Worm (Caenorhabditis elegans) whole organism, early embryonic: Measurements from ENCODE around the gene mlc-6.

Experiments used
- ceh-13 ChIP-seq: fragments of 200-800 bp; sonication (Bioruptor generic); optimal IDR thresholded peaks from 2 replicates; lab custom pipeline; 2018; ENCODE audit warnings: mild to moderate bottlenecking, missing genetic modification characterization, missing compliant biosample characterization
- flt-1 ChIP-seq: fragments of 200-800 bp; sonication (Bioruptor generic); IDR thresholded peaks from 2 replicates; pipeline ENCODE4 v1.3.6; 2022; ENCODE audit warnings: missing genetic modification characterization, missing compliant biosample characterization
- pes-1 ChIP-seq: fragments of 200-800 bp; sonication (Bioruptor generic); IDR thresholded peaks from 2 replicates; pipeline ENCODE4 v1.3.6; 2022; ENCODE audit warnings: missing genetic modification reagents, missing genetic modification characterization, missing compliant biosample characterization
- tbx-11 ChIP-seq: fragments of 200-800 bp; sonication (Bioruptor generic); IDR thresholded peaks from 2 replicates; pipeline ENCODE4 v1.3.6; 2022; ENCODE audit warnings: missing genetic modification characterization, missing compliant biosample characterization

DNA sequence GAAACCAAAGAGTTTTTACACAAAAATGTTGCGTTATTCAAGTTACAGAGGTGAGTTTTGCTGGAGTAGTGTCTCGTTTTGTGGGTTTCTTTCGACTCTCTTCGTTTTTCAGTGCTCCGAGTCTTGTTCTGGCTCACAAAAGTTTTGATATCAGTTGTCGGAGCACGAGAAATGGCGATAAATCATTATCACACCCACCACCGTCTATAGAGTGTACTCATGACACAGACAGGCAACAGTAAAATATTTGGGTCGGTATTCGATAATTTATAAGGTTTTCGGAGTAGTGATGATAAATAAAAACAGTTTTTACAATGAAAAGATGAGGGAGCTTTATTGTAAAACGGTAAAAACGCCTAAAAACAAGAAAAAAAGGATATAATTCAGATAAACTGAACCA is 38.5 kb downstream of the mlc-6 start, which contains the start of gene ceh-37:
- TF ChIP-seq flt-1 (GFP tag; lab: Robert Waterston, UW) (no peak), pes-1 (no peak), tbx-11 (no peak), ceh-13 (GFP tag; lab: Kevin White, UChicago) (no peak)
